Fruit fly (Drosophila melanogaster) Kc167 (cell line): ENCODE results near the gene CG5435.

Source experiments
- Myc ChIP-seq: fragments of >200 bp; optimal IDR thresholded peaks from 2 replicates; lab custom pipeline; 2017; ENCODE audit warnings: missing external identifiers
- Sin3A ChIP-seq: fragments of >200 bp; optimal IDR thresholded peaks from 2 replicates; lab custom pipeline; 2018; ENCODE audit warnings: missing external identifiers
- h ChIP-seq: fragments of >200 bp; optimal IDR thresholded peaks from 3 replicates; lab custom pipeline; 2018; ENCODE audit warnings: missing external identifiers
- insv ChIP-seq: fragments of >200 bp; optimal IDR thresholded peaks from 3 replicates; lab custom pipeline; 2018; ENCODE audit warnings: missing external identifiers
- psq ChIP-seq: fragments of >200 bp; optimal IDR thresholded peaks from 2 replicates; lab custom pipeline; 2017; ENCODE audit warnings: missing external identifiers
- ttk ChIP-seq: sonication (Bioruptor generic); optimal IDR thresholded peaks from 2 replicates; lab custom pipeline; 2017; ENCODE audit warnings: missing external identifiers

CG5435 gene

DNA sequence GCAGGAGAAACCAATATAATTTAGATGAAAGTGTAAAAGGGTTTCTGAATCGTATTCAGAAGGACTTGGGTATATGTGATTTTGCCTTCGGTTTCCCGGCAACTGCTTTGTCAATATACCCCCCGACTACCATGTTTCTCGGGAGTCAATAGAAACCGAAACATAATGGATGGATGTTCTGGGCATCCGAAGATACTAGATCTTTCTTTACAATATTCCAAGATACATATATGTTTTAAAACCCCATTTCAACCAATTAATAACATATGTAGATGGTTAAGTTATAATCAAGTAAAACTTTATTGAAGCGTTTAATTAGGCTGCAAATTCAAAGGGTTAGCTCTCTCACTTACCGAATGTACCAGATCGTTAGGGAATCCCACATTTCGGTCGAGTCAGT is at the start of gene CG5435:
TSS of gene CG5435 (minus strand) at position 101 of the 400 bp plus-strand sequence.
- TF ChIP-seq insv (no peak), h (no peak), Myc (lab: Kevin White, UChicago) (no peak), psq (lab: Kevin White, UChicago) (no peak), Sin3A (lab: Kevin White, UChicago) (no peak), ttk (lab: Kevin White, UChicago) (no peak)

DNA sequence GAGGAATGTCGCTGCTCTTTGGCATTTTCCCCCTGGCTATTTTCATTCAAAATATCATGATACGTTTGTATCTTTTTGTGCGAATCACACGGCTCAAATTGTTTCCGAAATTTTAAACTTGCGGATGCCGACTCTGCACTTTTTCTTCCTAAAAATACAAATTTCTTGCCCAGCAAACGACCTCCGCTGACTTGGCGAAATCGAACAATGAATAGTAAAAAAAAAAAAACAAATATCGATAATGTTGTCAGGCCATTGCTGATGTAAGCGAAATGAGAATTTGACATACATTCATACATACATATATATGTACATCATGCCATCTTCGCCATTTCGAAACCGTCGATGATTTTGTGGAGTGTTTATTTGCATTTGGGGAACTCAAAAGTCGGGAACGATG is 49.3 kb upstream of the CG5435 start:
- TF ChIP-seq ttk (lab: Kevin White, UChicago) (no peak), psq (lab: Kevin White, UChicago) (no peak), insv (no peak), h (no peak), Myc (lab: Kevin White, UChicago) (no peak), Sin3A (lab: Kevin White, UChicago) (no peak)

DNA sequence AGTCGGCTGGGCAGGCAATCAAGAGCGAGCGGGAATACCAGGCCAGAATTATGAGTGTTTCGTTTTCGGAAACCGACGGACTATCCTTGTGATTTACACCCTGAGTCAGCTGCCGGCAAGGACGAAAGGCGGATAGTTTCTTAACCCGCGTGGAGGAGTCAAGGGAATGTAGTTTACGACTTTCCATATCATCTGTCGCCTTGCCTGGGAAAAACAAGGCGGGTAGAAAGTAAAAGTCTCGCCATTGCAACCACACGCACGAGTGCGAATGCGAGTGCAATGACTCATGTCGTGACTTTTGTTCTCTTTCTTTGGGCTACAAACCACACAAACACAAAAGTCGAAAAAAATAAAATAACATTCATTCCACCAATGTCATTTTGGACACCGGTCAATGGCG is 47.8 kb upstream of the CG5435 start:
- no peak for TF ChIP-seq insv
- no peak for TF ChIP-seq psq (lab: Kevin White, UChicago)
- no peak for TF ChIP-seq Myc (lab: Kevin White, UChicago)
- no peak for TF ChIP-seq ttk (lab: Kevin White, UChicago)
- no peak for TF ChIP-seq Sin3A (lab: Kevin White, UChicago)
- TF ChIP-seq h: no peak

DNA sequence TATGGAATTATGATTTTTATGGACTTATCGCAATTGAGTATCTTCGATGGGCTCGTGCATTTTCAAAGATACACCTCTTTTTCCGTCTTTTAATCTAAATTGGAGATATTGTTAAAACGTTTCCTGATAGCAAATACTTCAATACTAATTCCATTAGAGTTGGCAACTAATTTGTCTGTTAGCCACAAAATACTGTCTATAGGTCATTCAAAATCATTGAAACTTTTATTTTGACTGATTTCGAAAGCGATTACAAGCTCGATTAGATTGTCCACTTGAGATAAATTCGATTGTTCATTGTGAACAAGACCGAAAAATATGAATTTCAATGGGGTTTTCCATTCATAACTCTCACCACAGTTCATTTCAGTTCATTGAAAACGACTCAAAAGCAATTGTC is 45.4 kb upstream of the CG5435 start:
- TF ChIP-seq insv (no peak), Myc (lab: Kevin White, UChicago) (no peak), h (no peak), ttk (lab: Kevin White, UChicago) (no peak), Sin3A (lab: Kevin White, UChicago) (no peak), psq (lab: Kevin White, UChicago) (no peak)

DNA sequence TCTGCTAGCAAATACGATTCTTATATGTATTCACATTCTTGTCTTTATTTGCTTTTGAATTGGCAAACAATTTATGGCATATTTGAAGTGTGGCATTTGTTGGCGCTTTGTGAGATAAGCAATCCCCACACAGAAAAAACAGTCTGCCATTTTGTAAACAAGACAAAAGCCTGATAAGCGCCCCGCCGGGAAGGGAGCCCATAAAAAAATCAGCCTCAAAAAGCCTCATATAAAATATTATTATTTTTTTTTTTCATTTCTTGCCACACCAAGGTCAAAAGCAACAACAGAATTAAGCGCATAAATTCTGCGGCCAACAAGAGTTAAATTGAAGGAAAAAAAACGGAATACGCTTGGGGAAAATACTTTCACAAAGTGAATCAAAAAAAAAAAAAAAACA is 44.6 kb upstream of the CG5435 start:
- no peak for TF ChIP-seq Sin3A (lab: Kevin White, UChicago)

DNA sequence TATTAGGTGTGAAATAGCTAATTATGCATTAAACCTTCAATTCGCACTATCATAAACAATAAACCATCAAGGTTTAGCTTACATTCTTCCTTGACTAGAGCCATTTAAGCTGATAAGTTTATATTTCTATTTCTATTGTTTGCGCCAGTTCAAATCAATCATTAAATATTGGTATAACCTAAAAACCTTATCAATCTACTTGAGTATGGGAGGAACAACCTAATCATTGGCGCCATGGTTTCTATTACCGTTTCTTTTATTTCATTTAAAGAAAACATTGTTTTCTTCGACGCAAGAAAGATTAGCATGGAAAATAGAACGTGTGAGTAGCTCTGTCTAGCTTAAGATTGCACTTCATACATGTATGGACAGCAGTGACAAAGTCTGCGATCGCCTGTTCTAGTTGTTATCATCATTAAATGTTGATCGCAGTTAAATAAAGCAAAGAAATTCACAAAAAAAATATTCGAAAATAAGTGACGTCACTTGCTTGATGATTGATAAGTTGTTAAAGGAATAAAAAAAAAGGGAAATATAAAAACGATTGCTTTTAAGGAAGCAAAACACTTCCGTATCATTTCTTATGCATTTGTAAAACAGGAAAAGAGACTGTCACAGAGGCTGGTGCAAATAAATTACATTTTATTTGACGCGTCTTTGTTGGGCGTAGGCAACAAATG is 43.7 kb upstream of the CG5435 start:
- TF ChIP-seq h (no peak), Sin3A (lab: Kevin White, UChicago) (no peak), Myc (lab: Kevin White, UChicago) (no peak), insv (no peak), psq (lab: Kevin White, UChicago) (no peak), ttk (lab: Kevin White, UChicago) (no peak)

DNA sequence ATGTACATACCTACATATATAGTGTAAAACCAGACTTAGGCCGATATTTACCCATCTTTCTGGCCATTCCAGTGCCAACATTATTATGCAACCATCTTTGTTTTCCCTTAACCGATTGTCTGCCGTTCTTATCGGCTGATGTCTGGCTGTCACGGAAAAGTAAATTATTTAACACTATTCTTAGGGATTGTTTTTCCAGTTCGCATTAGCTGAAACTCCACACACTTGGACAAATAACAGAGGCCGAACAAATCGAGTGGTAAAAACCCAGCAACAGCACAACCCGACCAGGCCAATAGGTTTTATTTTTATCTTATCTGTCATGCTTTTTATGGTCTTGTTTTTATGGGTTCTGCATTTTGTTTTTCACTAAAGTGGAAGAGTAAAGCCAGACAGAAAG is 42.9 kb upstream of the CG5435 start:
- TF ChIP-seq h: no peak
- no peak for TF ChIP-seq psq (lab: Kevin White, UChicago)
- TF ChIP-seq Sin3A (lab: Kevin White, UChicago): no peak
- no peak for TF ChIP-seq Myc (lab: Kevin White, UChicago)
- no peak for TF ChIP-seq ttk (lab: Kevin White, UChicago)
- no peak for TF ChIP-seq insv

DNA sequence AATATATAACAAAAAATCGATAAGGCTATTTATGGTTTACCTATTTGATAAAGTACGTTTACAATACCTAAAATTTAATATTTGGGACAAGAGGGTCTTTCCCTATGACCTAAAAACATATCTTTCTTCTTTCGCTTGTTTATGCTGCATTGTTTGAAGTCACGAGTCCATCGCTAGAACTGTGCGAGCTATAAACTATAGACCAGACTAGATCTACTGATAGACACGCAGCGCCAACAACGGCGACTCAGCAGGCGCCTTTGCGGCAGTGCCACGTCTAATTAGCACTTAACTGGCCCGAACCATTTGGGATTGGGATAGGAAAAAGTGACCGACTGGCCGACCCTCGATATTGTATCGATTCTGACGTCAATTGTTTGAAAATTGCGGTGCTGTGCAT is 42.3 kb upstream of the CG5435 start:
- TF ChIP-seq Myc (lab: Kevin White, UChicago) (no peak), insv (no peak), Sin3A (lab: Kevin White, UChicago) (no peak), ttk (lab: Kevin White, UChicago) (no peak), psq (lab: Kevin White, UChicago) (no peak), h (no peak)

DNA sequence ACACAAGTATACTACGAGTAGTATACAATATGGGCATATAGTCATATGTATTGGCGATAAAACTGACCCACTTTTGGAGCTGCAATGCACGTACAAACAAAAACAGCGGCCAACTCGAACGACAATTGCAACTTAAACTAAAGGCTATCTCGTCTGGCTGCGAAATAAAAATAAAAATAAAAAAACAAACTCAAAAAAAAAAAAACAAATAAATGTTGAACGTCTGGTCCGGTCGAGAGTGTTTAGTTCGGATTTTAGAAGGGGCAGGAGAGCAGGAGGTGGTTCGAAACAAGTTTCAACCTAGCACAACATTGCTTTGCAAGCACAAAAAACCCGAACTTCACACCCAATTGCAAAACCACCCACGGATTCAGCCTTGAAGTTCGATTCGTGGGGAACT is 41.2 kb upstream of the CG5435 start:
- TF ChIP-seq Myc (lab: Kevin White, UChicago): no peak
- TF ChIP-seq Sin3A (lab: Kevin White, UChicago): no peak

DNA sequence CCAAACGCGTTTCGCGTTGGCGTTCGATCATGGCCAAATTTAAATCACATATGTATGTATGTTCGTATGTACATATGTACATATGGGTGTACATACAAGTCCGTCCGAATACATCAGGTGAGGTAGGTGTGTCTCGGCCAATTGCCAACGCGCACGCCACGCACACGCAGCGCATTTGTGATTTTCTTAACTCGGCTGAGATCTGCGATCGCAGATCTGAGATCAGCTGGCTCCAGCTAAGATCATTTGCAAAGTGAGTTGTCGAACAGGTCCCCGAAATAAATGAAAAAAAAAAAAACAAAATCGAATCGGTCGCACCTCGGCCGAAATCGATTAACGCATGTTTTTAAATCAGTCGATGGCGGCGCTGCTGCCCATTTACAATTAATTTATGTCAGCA is 38.5 kb upstream of the CG5435 start:
- TF ChIP-seq h (no peak), ttk (lab: Kevin White, UChicago) (no peak), Sin3A (lab: Kevin White, UChicago) (no peak), Myc (lab: Kevin White, UChicago) (no peak), insv (no peak)

DNA sequence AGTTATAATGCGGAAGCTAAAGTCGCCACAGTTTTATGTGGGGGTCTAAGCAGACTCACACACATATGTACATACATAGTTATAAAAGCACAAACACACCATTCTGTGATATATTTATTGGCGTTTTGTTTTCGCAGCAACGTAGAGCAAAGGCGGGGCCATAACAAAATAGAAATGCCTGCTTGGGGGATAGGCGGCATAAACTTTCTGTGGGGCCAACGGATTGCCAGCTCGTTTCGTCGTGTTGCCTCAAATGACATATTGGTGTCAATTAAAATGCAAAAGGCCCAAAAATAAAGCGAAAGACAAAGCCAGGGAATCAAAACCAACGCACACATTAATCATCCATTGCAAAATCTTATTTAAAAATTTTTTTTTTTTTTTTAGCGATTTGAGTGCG is 38.1 kb upstream of the CG5435 start:
- TF ChIP-seq insv: no peak
- TF ChIP-seq ttk (lab: Kevin White, UChicago): no peak
- no peak for TF ChIP-seq Myc (lab: Kevin White, UChicago)
- no peak for TF ChIP-seq psq (lab: Kevin White, UChicago)
- no peak for TF ChIP-seq Sin3A (lab: Kevin White, UChicago)
- TF ChIP-seq h: no peak

DNA sequence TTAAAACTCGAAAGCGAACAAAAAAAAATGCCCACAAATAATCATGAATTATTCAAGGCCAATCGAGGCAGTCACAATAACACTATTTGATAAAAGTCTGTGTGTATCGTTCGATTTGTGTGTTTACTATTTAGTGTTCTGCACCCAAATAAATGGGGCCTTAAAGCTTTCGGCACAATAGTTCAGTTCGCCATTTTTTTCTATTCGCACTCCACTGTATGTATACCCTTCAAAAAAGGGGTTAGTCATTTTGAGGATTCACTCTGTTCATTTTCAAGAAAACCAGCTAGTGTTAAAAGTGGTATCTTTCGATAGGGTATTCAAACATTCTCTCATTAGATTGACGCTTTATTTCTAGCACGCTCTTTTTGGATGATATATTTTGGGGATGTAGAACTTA is 37.0 kb upstream of the CG5435 start:
- TF ChIP-seq h: no peak
- TF ChIP-seq Myc (lab: Kevin White, UChicago): no peak
- no peak for TF ChIP-seq insv
- no peak for TF ChIP-seq ttk (lab: Kevin White, UChicago)
- TF ChIP-seq Sin3A (lab: Kevin White, UChicago): no peak
- TF ChIP-seq psq (lab: Kevin White, UChicago): no peak

DNA sequence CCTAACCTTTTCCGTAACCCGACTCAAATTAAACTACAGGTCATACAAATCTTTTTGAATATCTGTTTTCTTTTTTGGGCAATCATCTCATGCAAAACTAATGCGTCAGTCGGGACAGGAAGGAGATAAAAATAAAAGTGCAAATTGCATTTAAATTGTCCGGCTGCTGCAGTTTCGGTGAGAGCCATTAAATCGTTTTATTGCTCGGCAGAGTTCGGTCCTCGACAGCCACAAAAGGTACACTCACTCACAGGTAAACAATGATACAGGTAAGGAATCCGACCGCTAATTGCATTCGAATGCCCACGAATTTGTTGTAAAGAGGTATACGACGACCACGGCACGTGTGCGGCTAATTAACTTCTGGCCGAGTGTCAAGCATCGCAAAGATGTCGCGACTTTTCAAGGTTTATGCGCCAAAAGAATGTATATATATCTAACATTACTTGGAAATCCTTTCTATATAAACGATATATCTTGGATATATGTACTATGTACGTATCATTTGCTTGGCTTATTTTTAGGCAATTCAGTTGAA is 35.9 kb upstream of the CG5435 start:
- no peak for TF ChIP-seq ttk (lab: Kevin White, UChicago)
